ENCODE assay signal across 1 fruit fly cellular context in genomic region chrX:19106842-19107557, dm6.
A peak's percentile ranks its signal among the peaks of the same experiment; 100 is the strongest.
TF ChIP-seq lines count a peak whose summit lies in the region.

No protein-coding gene starts in this region.

TF ChIP-seq in whole organism, embryonic, 481 proteins besides CTCF, POLR2A, EP300 and RAD21 (continued from another document):
- no peak for TF ChIP-seq CG14441 (GFP tag; IDR thresholded peaks at IDR 0.05; lab: Robert Waterston, UW)
- TF ChIP-seq Nf-YC (tag; optimal IDR thresholded peaks at IDR 0.05; lab: Kevin White, UChicago) = peak; percentile 7
- TF ChIP-seq repo (GFP tag; optimal IDR thresholded peaks at IDR 0.05; lab: Kevin White, UChicago) = no peak
- TF ChIP-seq Xrp1 (GFP tag; IDR thresholded peaks at IDR 0.05; lab: Robert Waterston, UW) = no peak
- no peak for TF ChIP-seq hb (GFP tag; IDR thresholded peaks at IDR 0.05; lab: Robert Waterston, UW; ENCODE audit: partially characterized antibody)
- peak in 1 of 2 experiments; percentile 36 for TF ChIP-seq bsh (GFP tag; optimal IDR thresholded peaks at IDR 0.05; lab: Kevin White, UChicago)
- TF ChIP-seq CG13123 (GFP tag; optimal IDR thresholded peaks at IDR 0.05; lab: Kevin White, UChicago) = no peak
- peak; percentile 16 for TF ChIP-seq CG1233 (GFP tag; optimal IDR thresholded peaks at IDR 0.05; lab: Kevin White, UChicago)
- TF ChIP-seq lov (optimal IDR thresholded peaks at IDR 0.05; lab: Kevin White, UChicago) = no peak
- no peak for TF ChIP-seq lov (GFP tag; IDR thresholded peaks at IDR 0.05; lab: Robert Waterston, UW)
- TF ChIP-seq CG9437 (GFP tag; optimal IDR thresholded peaks at IDR 0.05; lab: Kevin White, UChicago) = peak; percentile 38
- peak; percentile 31; the same call in 2 of the 3 replicates for TF ChIP-seq croc (GFP tag; conservative IDR thresholded peaks at IDR 0.05; lab: Robert Waterston, UW)
- TF ChIP-seq CG17568 (GFP tag; optimal IDR thresholded peaks at IDR 0.05; lab: Kevin White, UChicago) = no peak
- 0 out of 4 replicates have a peak, but pooled peaks have one; percentile 10 for TF ChIP-seq Gug (GFP tag; IDR thresholded peaks at IDR 0.05; lab: Robert Waterston, UW)
- peak; percentile 40 for TF ChIP-seq scrt (GFP tag; optimal IDR thresholded peaks at IDR 0.05; lab: Kevin White, UChicago)
- TF ChIP-seq CG11247 (GFP tag; IDR thresholded peaks at IDR 0.05; lab: Robert Waterston, UW) = no peak
- TF ChIP-seq CG13894 (tag; optimal IDR thresholded peaks at IDR 0.05; lab: Kevin White, UChicago) = no peak
- TF ChIP-seq CG14667 (GFP tag; IDR thresholded peaks at IDR 0.05; lab: Robert Waterston, UW) = no peak
- no peak for TF ChIP-seq Atf6 (GFP tag; IDR thresholded peaks at IDR 0.05; lab: Robert Waterston, UW)
- TF ChIP-seq oc (tag; optimal IDR thresholded peaks at IDR 0.05; lab: Kevin White, UChicago) = no peak
- TF ChIP-seq Opbp (GFP tag; IDR thresholded peaks at IDR 0.05; lab: Robert Waterston, UW; ENCODE audit: partially characterized antibody) = no peak
- TF ChIP-seq CG1647 (GFP tag; optimal IDR thresholded peaks at IDR 0.05; lab: Kevin White, UChicago) = no peak
- no peak for TF ChIP-seq CG3726 (GFP tag; IDR thresholded peaks at IDR 0.05; lab: Robert Waterston, UW)
- no peak for TF ChIP-seq C15 (GFP tag; IDR thresholded peaks at IDR 0.05; lab: Robert Waterston, UW)
- no peak for TF ChIP-seq cas (GFP tag; IDR thresholded peaks at IDR 0.05; lab: Robert Waterston, UW)
- peak; percentile 65; the same call in 2 of the 3 replicates for TF ChIP-seq dysf (GFP tag; IDR thresholded peaks at IDR 0.05; lab: Robert Waterston, UW)
- TF ChIP-seq trh (GFP tag; optimal IDR thresholded peaks at IDR 0.05; lab: Kevin White, UChicago) = no peak
- no peak for TF ChIP-seq CG2889 (GFP tag; IDR thresholded peaks at IDR 0.05; lab: Robert Waterston, UW)
- TF ChIP-seq az2 (GFP tag; optimal IDR thresholded peaks at IDR 0.05; lab: Kevin White, UChicago) = no peak
- peak; percentile 1 for TF ChIP-seq CG12219 (GFP tag; optimal IDR thresholded peaks at IDR 0.05; lab: Kevin White, UChicago)
- TF ChIP-seq gcm (GFP tag; optimal IDR thresholded peaks at IDR 0.05; lab: Kevin White, UChicago) = no peak
- peak; percentile 19 for TF ChIP-seq CG8388 (GFP tag; optimal IDR thresholded peaks at IDR 0.05; lab: Kevin White, UChicago)
- TF ChIP-seq CG7987 (GFP tag; optimal IDR thresholded peaks at IDR 0.05; lab: Kevin White, UChicago) = no peak
- TF ChIP-seq Lim3 (GFP tag; IDR thresholded peaks at IDR 0.05; lab: Robert Waterston, UW) = no peak
- TF ChIP-seq CG5953 (GFP tag; IDR thresholded peaks at IDR 0.05; lab: Robert Waterston, UW) = no peak
- TF ChIP-seq ATbp (GFP tag; optimal IDR thresholded peaks at IDR 0.05; lab: Kevin White, UChicago) = peak; percentile 24
- no peak for TF ChIP-seq Usf (GFP tag; optimal IDR thresholded peaks at IDR 0.05; lab: Kevin White, UChicago)
- no peak for TF ChIP-seq br (optimal IDR thresholded peaks at IDR 0.05; lab: Kevin White, UChicago)
- no peak for TF ChIP-seq ac (GFP tag; optimal IDR thresholded peaks at IDR 0.05; lab: Kevin White, UChicago)
- TF ChIP-seq cwo (GFP tag; optimal IDR thresholded peaks at IDR 0.05; lab: Kevin White, UChicago) = peak; percentile 3
- peak; percentile 48 for TF ChIP-seq Sox102F (GFP tag; optimal IDR thresholded peaks at IDR 0.05; lab: Kevin White, UChicago)
- peak; percentile 15 for TF ChIP-seq CG1602 (GFP tag; optimal IDR thresholded peaks at IDR 0.05; lab: Kevin White, UChicago)
- no peak for TF ChIP-seq CG16779 (GFP tag; IDR thresholded peaks at IDR 0.05; lab: Robert Waterston, UW)
- no peak for TF ChIP-seq B-H1 (GFP tag; IDR thresholded peaks at IDR 0.05; lab: Robert Waterston, UW)
- TF ChIP-seq zen2 (GFP tag; IDR thresholded peaks at IDR 0.05; lab: Robert Waterston, UW; ENCODE audit: partially characterized antibody) = no peak
- no peak for TF ChIP-seq Dp (GFP tag; optimal IDR thresholded peaks at IDR 0.05; lab: Kevin White, UChicago)
- no peak for TF ChIP-seq gt (GFP tag; IDR thresholded peaks at IDR 0.05; lab: Robert Waterston, UW)
- TF ChIP-seq pros (GFP tag; optimal IDR thresholded peaks at IDR 0.05; lab: Kevin White, UChicago) = no peak
- no peak for TF ChIP-seq CG6689 (GFP tag; IDR thresholded peaks at IDR 0.05; lab: Robert Waterston, UW)
- TF ChIP-seq D19A (tag; optimal IDR thresholded peaks at IDR 0.05; lab: Kevin White, UChicago) = peak; percentile 9
- no peak for TF ChIP-seq pzg (GFP tag; optimal IDR thresholded peaks at IDR 0.05; lab: Kevin White, UChicago)
- TF ChIP-seq Fer3 (tag; optimal IDR thresholded peaks at IDR 0.05; lab: Kevin White, UChicago) = peak; percentile 38
- no peak for TF ChIP-seq gcm2 (GFP tag; optimal IDR thresholded peaks at IDR 0.05; lab: Kevin White, UChicago)
- TF ChIP-seq H15 (GFP tag; IDR thresholded peaks at IDR 0.05; lab: Robert Waterston, UW) = no peak
- no peak for TF ChIP-seq Doc2 (GFP tag; IDR thresholded peaks at IDR 0.05; lab: Robert Waterston, UW)
- TF ChIP-seq CG2116 (GFP tag; optimal IDR thresholded peaks at IDR 0.05; lab: Kevin White, UChicago) = no peak
- TF ChIP-seq CG16815 (GFP tag; optimal IDR thresholded peaks at IDR 0.05; lab: Kevin White, UChicago) = peak; percentile 11
- TF ChIP-seq bcd (GFP tag; optimal IDR thresholded peaks at IDR 0.05; lab: Kevin White, UChicago) = peak; percentile 56
- no peak for TF ChIP-seq CG12299 (tag; optimal IDR thresholded peaks at IDR 0.05; lab: Kevin White, UChicago)
- no peak for TF ChIP-seq maf-S (GFP tag; optimal IDR thresholded peaks at IDR 0.05; lab: Kevin White, UChicago)
- no peak for TF ChIP-seq toy (GFP tag; IDR thresholded peaks at IDR 0.05; lab: Robert Waterston, UW)
- no peak for TF ChIP-seq ara (GFP tag; IDR thresholded peaks at IDR 0.05; lab: Robert Waterston, UW)
- TF ChIP-seq dm (GFP tag; optimal IDR thresholded peaks at IDR 0.05; lab: Kevin White, UChicago) = no peak
- TF ChIP-seq Kr (GFP tag; optimal IDR thresholded peaks at IDR 0.05; lab: Kevin White, UChicago) = no peak
- TF ChIP-seq CG10366 (GFP tag; IDR thresholded peaks at IDR 0.05; lab: Robert Waterston, UW) = no peak
- TF ChIP-seq bbx (GFP tag; IDR thresholded peaks at IDR 0.05; lab: Robert Waterston, UW; ENCODE audit: partially characterized antibody) = no peak
- TF ChIP-seq Pdp1 (GFP tag; optimal IDR thresholded peaks at IDR 0.05; lab: Kevin White, UChicago) = peak in 1 of 2 experiments; percentile 30
- no peak for TF ChIP-seq kay (GFP tag; optimal IDR thresholded peaks at IDR 0.05; lab: Kevin White, UChicago)
- TF ChIP-seq Six4 (GFP tag; optimal IDR thresholded peaks at IDR 0.05; lab: Kevin White, UChicago) = no peak
- TF ChIP-seq psq (GFP tag; optimal IDR thresholded peaks at IDR 0.05; lab: Kevin White, UChicago) = no peak
- no peak for TF ChIP-seq HLH4C (GFP tag; IDR thresholded peaks at IDR 0.05; lab: Robert Waterston, UW; ENCODE audit: partially characterized antibody)
- peak; percentile 31 for TF ChIP-seq Hr3 (GFP tag; optimal IDR thresholded peaks at IDR 0.05; lab: Kevin White, UChicago)
- no peak for TF ChIP-seq CG18764 (GFP tag; optimal IDR thresholded peaks at IDR 0.05; lab: Kevin White, UChicago)
- no peak for TF ChIP-seq CG17802 (tag; optimal IDR thresholded peaks at IDR 0.05; lab: Kevin White, UChicago)
- no peak for TF ChIP-seq Side (GFP tag; optimal IDR thresholded peaks at IDR 0.05; lab: Kevin White, UChicago)
- TF ChIP-seq CG1832 (GFP tag; optimal IDR thresholded peaks at IDR 0.05; lab: Kevin White, UChicago) = no peak
- TF ChIP-seq CG5180 (GFP tag; optimal IDR thresholded peaks at IDR 0.05; lab: Kevin White, UChicago) = peak; percentile 8
- TF ChIP-seq CG10431 (GFP tag; optimal IDR thresholded peaks at IDR 0.05; lab: Kevin White, UChicago) = no peak
- no peak for TF ChIP-seq CG14050 (GFP tag; IDR thresholded peaks at IDR 0.05; lab: Robert Waterston, UW)
- peak in 1 of 2 experiments; percentile 21 for TF ChIP-seq chif (GFP tag; optimal IDR thresholded peaks at IDR 0.05; lab: Kevin White, UChicago)
- no peak for TF ChIP-seq CG3065 (GFP tag; optimal IDR thresholded peaks at IDR 0.05; lab: Kevin White, UChicago)
- TF ChIP-seq sqz (GFP tag; optimal IDR thresholded peaks at IDR 0.05; lab: Kevin White, UChicago) = no peak
- TF ChIP-seq CG12155 (GFP tag; optimal IDR thresholded peaks at IDR 0.05; lab: Kevin White, UChicago) = no peak
- TF ChIP-seq CG1024 (GFP tag; IDR thresholded peaks at IDR 0.05; lab: Robert Waterston, UW) = no peak
- TF ChIP-seq CG15601 (tag; optimal IDR thresholded peaks at IDR 0.05; lab: Kevin White, UChicago) = no peak
- TF ChIP-seq CG4730 (GFP tag; IDR thresholded peaks at IDR 0.05; lab: Robert Waterston, UW) = no peak
- peak; percentile 51 for TF ChIP-seq Hmr (GFP tag; optimal IDR thresholded peaks at IDR 0.05; lab: Kevin White, UChicago)
- no peak for TF ChIP-seq CkIIα-i1 (GFP tag; IDR thresholded peaks at IDR 0.05; lab: Robert Waterston, UW)
- TF ChIP-seq CG15514 (GFP tag; optimal IDR thresholded peaks at IDR 0.05; lab: Kevin White, UChicago) = peak; percentile 9
- peak; percentile 39; the same call in 1 of the 2 replicates for TF ChIP-seq CG31441 (GFP tag; IDR thresholded peaks at IDR 0.05; lab: Robert Waterston, UW)
- peak; percentile 1 for TF ChIP-seq CG17829 (tag; optimal IDR thresholded peaks at IDR 0.05; lab: Kevin White, UChicago)
- peak; percentile 70 for TF ChIP-seq dmrt99B (tag; optimal IDR thresholded peaks at IDR 0.05; lab: Kevin White, UChicago)
- TF ChIP-seq sisA (GFP tag; IDR thresholded peaks at IDR 0.05; lab: Robert Waterston, UW) = peak; percentile 32; the same call in 1 of the 2 replicates
- TF ChIP-seq insv (GFP tag; optimal IDR thresholded peaks at IDR 0.05; lab: Kevin White, UChicago) = no peak
- TF ChIP-seq tgo (GFP tag; IDR thresholded peaks at IDR 0.05; lab: Robert Waterston, UW) = no peak; the same call in 2 of the 3 replicates
- TF ChIP-seq trem (tag; optimal IDR thresholded peaks at IDR 0.05; lab: Kevin White, UChicago) = no peak
- no peak for TF ChIP-seq Sin3A (optimal IDR thresholded peaks at IDR 0.05; lab: Kevin White, UChicago)
- peak; percentile 29 for TF ChIP-seq CG12659 (GFP tag; optimal IDR thresholded peaks at IDR 0.05; lab: Kevin White, UChicago)
- no peak for TF ChIP-seq bigmax (GFP tag; optimal IDR thresholded peaks at IDR 0.05; lab: Kevin White, UChicago)
- TF ChIP-seq TFAM (GFP tag; optimal IDR thresholded peaks at IDR 0.05; lab: Kevin White, UChicago) = no peak
- TF ChIP-seq Oaz (GFP tag; IDR thresholded peaks at IDR 0.05; lab: Robert Waterston, UW) = no peak
- peak; percentile 37 for TF ChIP-seq Rfx (GFP tag; IDR thresholded peaks at IDR 0.05; lab: Robert Waterston, UW)
- peak; percentile 38 for TF ChIP-seq CG17359 (tag; optimal IDR thresholded peaks at IDR 0.05; lab: Kevin White, UChicago)
- TF ChIP-seq fd96Cb (tag; optimal IDR thresholded peaks at IDR 0.05; lab: Kevin White, UChicago) = peak; percentile 29
- TF ChIP-seq cg (GFP tag; optimal IDR thresholded peaks at IDR 0.05; lab: Kevin White, UChicago) = peak; percentile 11
- no peak for TF ChIP-seq Dbx (GFP tag; IDR thresholded peaks at IDR 0.05; lab: Robert Waterston, UW)
- TF ChIP-seq Ada2b (GFP tag; IDR thresholded peaks at IDR 0.05; lab: Robert Waterston, UW) = 0 out of 2 replicates have a peak, but pooled peaks have one; percentile 9
- peak; percentile 49 for TF ChIP-seq CG11504 (tag; optimal IDR thresholded peaks at IDR 0.05; lab: Kevin White, UChicago)
- TF ChIP-seq CG9932 (GFP tag; IDR thresholded peaks at IDR 0.05; lab: Robert Waterston, UW) = no peak
- TF ChIP-seq CG31365 (tag; optimal IDR thresholded peaks at IDR 0.05; lab: Kevin White, UChicago) = no peak
- TF ChIP-seq CG17385 (GFP tag; optimal IDR thresholded peaks at IDR 0.05; lab: Kevin White, UChicago) = peak; percentile 39
- TF ChIP-seq prd (optimal IDR thresholded peaks at IDR 0.05; lab: Kevin White, UChicago) = no peak
- TF ChIP-seq prd (GFP tag; IDR thresholded peaks at IDR 0.05; lab: Robert Waterston, UW) = peak; percentile 12; the same call in 1 of the 3 replicates
- TF ChIP-seq otp (GFP tag; IDR thresholded peaks at IDR 0.05; lab: Robert Waterston, UW) = no peak
- no peak for TF ChIP-seq BEAF-32 (GFP tag; optimal IDR thresholded peaks at IDR 0.05; lab: Kevin White, UChicago)
- TF ChIP-seq Fer1 (GFP tag; optimal IDR thresholded peaks at IDR 0.05; lab: Kevin White, UChicago) = peak; percentile 58
- TF ChIP-seq bab2 (GFP tag; optimal IDR thresholded peaks at IDR 0.05; lab: Kevin White, UChicago) = peak; percentile 25
- TF ChIP-seq CG6654 (GFP tag; optimal IDR thresholded peaks at IDR 0.05; lab: Kevin White, UChicago) = no peak
- no peak for TF ChIP-seq ap (GFP tag; IDR thresholded peaks at IDR 0.05; lab: Robert Waterston, UW)
- no peak for TF ChIP-seq jigr1 (GFP tag; IDR thresholded peaks at IDR 0.05; lab: Robert Waterston, UW)
- TF ChIP-seq CG3407 (GFP tag; optimal IDR thresholded peaks at IDR 0.05; lab: Kevin White, UChicago) = no peak
